Worm (Caenorhabditis elegans) whole organism, midembryonic: ENCODE results near the gene fkh-3.

Experiments used
- klf-2 ChIP-seq: fragments of 200-800 bp; sonication (Bioruptor generic); conservative IDR thresholded peaks from 2 replicates; pipeline ENCODE4 v1.3.6; 2022; ENCODE audit warnings: missing genetic modification reagents, missing genetic modification characterization, missing compliant biosample characterization
- med-1 ChIP-seq: sonication (generic microtip); optimal IDR thresholded peaks from 2 replicates; lab custom pipeline; 2017; ENCODE audit warnings: missing genetic modification characterization, mild to moderate bottlenecking, missing compliant biosample characterization, antibody characterized with exemption, missing genetic modification reagents; ENCODE audit not compliant: insufficient read depth
- ref-1 ChIP-seq: fragments of 200-800 bp; sonication (Bioruptor generic); conservative IDR thresholded peaks from 2 replicates; pipeline ENCODE4 v1.3.6; 2022; ENCODE audit warnings: missing genetic modification reagents, missing genetic modification characterization, missing compliant biosample characterization
- ztf-29 ChIP-seq: fragments of 200-800 bp; sonication (Bioruptor generic); IDR thresholded peaks from 2 replicates; pipeline ENCODE4 v1.3.6; 2022; ENCODE audit warnings: missing genetic modification reagents, missing genetic modification characterization, missing compliant biosample characterization

- TF ChIP-seq ztf-29 (GFP tag; lab: Robert Waterston, UW) (no peak), klf-2 (GFP tag; lab: Robert Waterston, UW) (no peak), med-1 (GFP tag; lab: Kevin White, UChicago) (no peak), ref-1 (no peak)
Measured at ce11 chrX:13376185-13376584, 47.1 kb downstream of the fkh-3 start.
